Fruit fly (Drosophila melanogaster) whole organism: ENCODE measurements around the gene CG31908.

Source experiments
- CG8478 ChIP-seq: fragments of >200 bp; optimal IDR thresholded peaks from 2 replicates; lab custom pipeline; 2018; ENCODE audit warnings: inconsistent platforms
- Dll ChIP-seq: fragments of >200 bp; optimal IDR thresholded peaks from 2 replicates; lab custom pipeline; 2017
- EcR ChIP-seq, 2 experiments: fragments of >200 bp; optimal IDR thresholded peaks; 2 replicates each; lab custom pipeline; 2017; ENCODE audit warnings: missing biosample characterization in 2 of 2, missing genetic modification characterization in 2 of 2, missing genetic modification reagents in 2 of 2
- pan ChIP-seq: fragments of >200 bp; optimal IDR thresholded peaks from 2 replicates; lab custom pipeline; 2017
- psq ChIP-seq: fragments of >200 bp; optimal IDR thresholded peaks from 2 replicates; lab custom pipeline; 2017
- usp ChIP-seq: fragments of >200 bp; optimal IDR thresholded peaks from 2 replicates; lab custom pipeline; 2017; ENCODE audit warnings: missing biosample characterization, missing genetic modification characterization, mixed read lengths

The CG31908 gene

DNA sequence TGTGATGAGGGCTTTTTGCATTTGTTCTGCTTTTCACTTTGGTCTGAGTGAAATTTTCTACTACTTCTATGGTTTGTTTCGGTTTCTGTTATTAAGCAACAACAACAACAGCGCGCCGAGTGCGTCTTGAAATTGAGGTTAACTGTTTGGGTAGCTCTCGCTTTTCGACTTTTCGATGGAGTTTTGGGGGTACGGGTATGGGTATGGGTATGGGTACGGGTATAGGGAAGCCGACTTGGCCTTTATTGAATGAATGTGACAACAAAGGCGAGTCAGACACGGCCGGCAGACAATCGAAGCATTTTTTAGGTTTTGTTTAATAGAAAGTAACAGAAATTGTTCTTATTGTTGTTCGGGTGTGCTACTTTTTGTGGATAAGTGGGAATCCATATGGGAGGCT lies 19.6 kb downstream of the CG31908 start:
- no peak for TF ChIP-seq CG8478 (lab: Kevin White, UChicago)

DNA sequence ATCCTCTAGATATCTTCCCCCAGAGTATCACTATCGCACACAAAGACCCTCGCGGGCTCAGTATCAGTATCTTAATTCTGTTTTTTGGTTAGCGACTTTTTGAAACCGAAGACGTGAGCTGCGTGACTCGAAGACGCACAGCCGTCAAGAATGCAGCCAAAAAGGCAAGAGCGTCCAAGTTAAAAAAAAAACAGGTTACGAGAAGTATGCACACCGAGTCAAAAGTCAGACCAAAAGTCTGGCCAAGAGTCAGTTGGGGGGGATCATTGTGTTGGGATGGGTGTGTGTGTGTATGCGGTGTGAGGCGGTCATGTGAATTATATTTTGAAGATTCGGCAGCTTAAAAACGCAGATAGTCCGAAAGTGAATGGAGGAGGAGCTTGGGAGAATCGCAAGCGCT lies 21.7 kb downstream of the CG31908 start:
- TF ChIP-seq psq (lab: Kevin White, UChicago), result no peak
- TF ChIP-seq CG8478 (lab: Kevin White, UChicago), result no peak
- no peak for TF ChIP-seq pan
- TF ChIP-seq EcR (GFP tag; optimal IDR thresholded peaks at IDR 0.05; lab: Kevin White, UChicago), result no peak
- no peak for TF ChIP-seq Dll (lab: Kevin White, UChicago)
- no peak for TF ChIP-seq usp

DNA sequence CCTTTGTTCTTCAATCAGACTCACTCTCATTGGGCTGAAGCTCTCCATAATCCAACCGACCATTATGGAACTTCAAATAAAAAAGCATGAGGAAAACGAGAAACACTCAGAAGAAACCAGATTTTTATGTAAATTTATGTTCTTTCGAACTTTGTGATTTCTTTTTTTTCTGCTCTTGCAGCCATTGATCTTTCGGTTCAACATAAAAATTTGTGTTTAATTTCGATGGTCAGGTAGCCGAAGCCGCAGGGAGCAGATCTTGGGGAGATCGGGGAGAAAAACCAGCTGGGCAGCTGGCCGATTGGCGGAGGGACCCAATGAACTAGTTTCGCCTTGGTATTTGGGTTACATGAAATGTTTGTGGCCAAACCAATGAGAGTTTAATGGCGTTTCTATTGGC lies 22.9 kb downstream of the CG31908 start:
- no peak for TF ChIP-seq pan
- no peak for TF ChIP-seq psq (lab: Kevin White, UChicago)
- TF ChIP-seq EcR (GFP tag; optimal IDR thresholded peaks at IDR 0.05; lab: Kevin White, UChicago), result no peak
- TF ChIP-seq Dll (lab: Kevin White, UChicago), result no peak
- TF ChIP-seq usp, result no peak
- TF ChIP-seq CG8478 (lab: Kevin White, UChicago), result no peak

DNA sequence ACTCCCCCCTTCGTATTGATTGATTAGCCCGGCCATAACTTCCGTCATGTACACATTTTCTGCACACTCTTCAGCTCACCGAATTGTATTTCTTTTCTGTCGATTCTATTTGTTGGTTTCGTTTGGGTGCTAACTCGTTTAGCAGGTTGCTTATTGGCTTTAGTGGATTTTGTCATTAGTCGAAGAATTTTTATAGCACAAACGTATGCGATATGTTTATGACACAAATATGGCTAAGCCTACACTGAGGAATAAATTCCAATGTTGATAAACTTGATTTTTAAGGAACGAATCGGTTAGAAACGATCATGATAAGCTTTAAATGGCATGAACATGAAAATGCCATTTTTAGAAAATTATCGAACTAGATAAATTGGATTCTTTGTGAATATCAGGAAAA lies 28.5 kb downstream of the CG31908 start:
- TF ChIP-seq CG8478 (lab: Kevin White, UChicago) (no peak), Dll (lab: Kevin White, UChicago) (no peak), EcR (GFP tag; optimal IDR thresholded peaks at IDR 0.05; lab: Kevin White, UChicago) (no peak)

DNA sequence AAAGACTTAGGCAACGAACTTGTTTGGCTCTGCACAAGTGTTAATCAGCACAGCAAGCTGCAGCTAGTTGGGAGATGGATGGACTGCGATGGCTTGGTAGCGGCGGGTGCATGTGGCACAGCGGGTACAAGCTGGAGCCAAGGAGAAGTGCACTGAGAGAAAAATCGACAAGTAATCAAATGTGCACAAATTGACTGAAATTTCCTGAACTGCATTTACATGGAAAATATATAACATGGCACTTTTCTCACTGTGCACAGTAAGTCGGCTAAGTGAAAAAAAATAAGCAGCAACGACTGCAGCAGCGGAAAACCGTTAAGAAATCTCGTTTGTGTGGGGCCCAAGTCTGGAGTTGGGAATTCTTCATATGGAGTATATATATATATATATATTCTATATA lies 36.1 kb downstream of the CG31908 start:
- TF ChIP-seq Dll (lab: Kevin White, UChicago) (no peak), EcR (GFP tag; optimal IDR thresholded peaks at IDR 0.05; lab: Kevin White, UChicago) (no peak), CG8478 (lab: Kevin White, UChicago) (no peak), pan (no peak), psq (lab: Kevin White, UChicago) (no peak), usp (no peak)
